Fruit fly (Drosophila melanogaster): ENCODE measurements around the gene bowl.

The bowl gene

DNA sequence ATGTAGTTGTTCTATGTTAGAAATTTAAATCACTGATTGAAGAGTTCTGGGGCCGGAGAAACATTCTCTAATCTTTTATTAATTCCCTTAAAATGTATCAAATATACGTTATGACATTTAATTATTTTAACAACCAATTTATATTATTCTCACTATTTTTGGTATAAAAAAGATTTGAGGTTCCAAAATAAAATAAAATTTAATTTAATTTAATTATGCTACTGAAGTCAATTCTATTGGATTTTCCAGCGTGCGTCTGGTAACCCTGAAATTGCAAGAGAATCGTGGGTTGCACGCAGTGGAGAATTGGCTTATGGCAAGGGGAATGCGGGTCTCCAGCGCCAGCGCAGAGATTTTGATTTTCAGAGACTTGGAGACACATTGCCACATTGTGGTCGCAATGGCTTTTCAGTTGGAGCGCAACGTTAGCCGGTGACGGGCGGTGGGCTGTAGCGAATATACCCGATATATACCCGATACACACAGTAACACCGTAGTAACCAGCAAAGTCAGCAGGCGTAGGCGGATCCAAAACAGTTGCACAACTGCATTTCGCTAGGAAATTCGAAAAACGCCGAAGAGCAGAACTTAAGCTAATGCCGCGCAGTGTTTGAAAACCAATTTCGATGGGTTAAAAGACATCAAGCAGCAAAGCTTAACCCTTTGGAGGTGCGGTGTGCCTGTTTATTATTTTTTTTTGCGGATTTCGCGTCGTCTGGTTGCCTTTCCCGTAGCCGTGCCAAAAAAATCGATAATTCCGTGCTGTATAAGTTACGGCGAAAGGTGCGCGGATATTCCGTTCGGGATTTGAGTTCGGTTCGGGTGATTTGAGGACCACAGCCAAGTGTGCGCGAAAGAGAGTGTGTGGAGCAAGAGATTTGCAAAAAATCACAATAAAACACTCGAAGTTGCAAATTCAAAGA lies 34.0 kb downstream of the bowl start (continued):
- TF ChIP-seq Awh (GFP tag; IDR thresholded peaks at IDR 0.05) (0 out of 2 replicates have a peak, but pooled peaks have one; percentile 33), yki (optimal IDR thresholded peaks at IDR 0.05) (no peak), Aef1 (GFP tag; IDR thresholded peaks at IDR 0.05) (no peak; the same call in 2 of the 3 replicates), CG10209 (GFP tag; optimal IDR thresholded peaks at IDR 0.05) (peak; percentile 18), br (optimal IDR thresholded peaks at IDR 0.05) (no peak), repo (GFP tag; optimal IDR thresholded peaks at IDR 0.05) (no peak), Ptx1 (GFP tag; IDR thresholded peaks at IDR 0.05) (no peak), ato (GFP tag; IDR thresholded peaks at IDR 0.05; ENCODE audit: partially characterized antibody) (no peak), pan (optimal IDR thresholded peaks at IDR 0.05) (no peak), pan (GFP tag; optimal IDR thresholded peaks at IDR 0.05 in 1 of 2, IDR thresholded peaks at IDR 0.05 in 1 of 2) (no peak), CG8290 (GFP tag; optimal IDR thresholded peaks at IDR 0.05) (no peak), CG8290 (tag; optimal IDR thresholded peaks at IDR 0.05) (peak in 1 of 2 experiments; percentile 44), CG6272 (GFP tag; IDR thresholded peaks at IDR 0.05) (no peak), ham (GFP tag; IDR thresholded peaks at IDR 0.05) (no peak), CG9876 (GFP tag; optimal IDR thresholded peaks at IDR 0.05) (no peak), Hr51 (GFP tag; optimal IDR thresholded peaks at IDR 0.05) (peak in 1 of 2 experiments; percentile 42), ara (GFP tag; IDR thresholded peaks at IDR 0.05) (peak; percentile 49), sr (GFP tag; IDR thresholded peaks at IDR 0.05) (peak; percentile 88), Mes4 (GFP tag; optimal IDR thresholded peaks at IDR 0.05) (no peak), CG18476 (GFP tag; optimal IDR thresholded peaks at IDR 0.05) (no peak), jigr1 (GFP tag; IDR thresholded peaks at IDR 0.05) (no peak), dysf (GFP tag; IDR thresholded peaks at IDR 0.05) (no peak), CG43689 (GFP tag; IDR thresholded peaks at IDR 0.05) (no peak), sisA (GFP tag; IDR thresholded peaks at IDR 0.05) (peak; percentile 24; the same call in 1 of the 2 replicates), CG8359 (GFP tag; optimal IDR thresholded peaks at IDR 0.05; ENCODE audit: borderline replicate concordance) (no peak), trh (GFP tag; optimal IDR thresholded peaks at IDR 0.05) (no peak), Fer2 (tag; optimal IDR thresholded peaks at IDR 0.05) (no peak), nom (GFP tag; optimal IDR thresholded peaks at IDR 0.05) (no peak), CG1792 (GFP tag; optimal IDR thresholded peaks at IDR 0.05) (no peak), Optix (GFP tag; IDR thresholded peaks at IDR 0.05) (peak; percentile 43; the same call in 1 of the 3 replicates), CG12659 (GFP tag; optimal IDR thresholded peaks at IDR 0.05) (peak; percentile 41), gro (GFP tag; optimal IDR thresholded peaks at IDR 0.05) (no peak), CG2712 (tag; optimal IDR thresholded peaks at IDR 0.05) (peak; percentile 60), CG4424 (GFP tag; optimal IDR thresholded peaks at IDR 0.05) (peak; percentile 44), CG12219 (GFP tag; optimal IDR thresholded peaks at IDR 0.05) (no peak), CG6175 (GFP tag; IDR thresholded peaks at IDR 0.05) (no peak), ATbp (GFP tag; optimal IDR thresholded peaks at IDR 0.05) (peak; percentile 25), CG10274 (GFP tag; optimal IDR thresholded peaks at IDR 0.05) (no peak), otp (GFP tag; IDR thresholded peaks at IDR 0.05) (peak; percentile 53; the same call in 1 of the 3 replicates), HLH54F (GFP tag; optimal IDR thresholded peaks at IDR 0.05) (no peak), sens (GFP tag) (peak; percentile 29), wek (GFP tag; optimal IDR thresholded peaks at IDR 0.05) (no peak), vvl (GFP tag; IDR thresholded peaks at IDR 0.05) (peak; percentile 31; the same call in 1 of the 2 replicates), corto (GFP tag; optimal IDR thresholded peaks at IDR 0.05) (no peak), CG4404 (GFP tag; IDR thresholded peaks at IDR 0.05) (no peak), Pdp1 (GFP tag; optimal IDR thresholded peaks at IDR 0.05) (peak in 1 of 2 experiments; percentile 54), CG4360 (GFP tag; IDR thresholded peaks at IDR 0.05) (0 out of 2 replicates have a peak, but pooled peaks have one; percentile 11), Meics (GFP tag; optimal IDR thresholded peaks at IDR 0.05) (peak; percentile 19), CG13894 (tag; optimal IDR thresholded peaks at IDR 0.05) (no peak), lmd (GFP tag; IDR thresholded peaks at IDR 0.05) (no peak)

Measured in whole organism, embryonic.